ENCODE assay signal across 6 worm cellular contexts in genomic region chrII:9992474-9992873, ce11.
TF ChIP-seq lines count a peak whose summit lies in the region.

No protein-coding gene starts in this region.

TF ChIP-seq in whole organism, L1 larva, 84 proteins besides CTCF, POLR2A, EP300 and RAD21:
- no peak for TF ChIP-seq fkh-8 (tag; optimal IDR thresholded peaks at IDR 0.05; lab: Kevin White, UChicago)
- TF ChIP-seq hlh-17 (GFP tag; optimal IDR thresholded peaks at IDR 0.05; lab: Kevin White, UChicago; ENCODE audit: borderline replicate concordance), result no peak
- TF ChIP-seq lin-14 (GFP tag; optimal IDR thresholded peaks at IDR 0.05; lab: Kevin White, UChicago), result peak; percentile 67
- no peak for TF ChIP-seq isw-1 (GFP tag; IDR thresholded peaks at IDR 0.05; lab: Robert Waterston, UW)
- TF ChIP-seq unc-30 (tag; optimal IDR thresholded peaks at IDR 0.05; lab: Kevin White, UChicago), result no peak
- no peak for TF ChIP-seq mab-9 (GFP tag; IDR thresholded peaks at IDR 0.05; lab: Robert Waterston, UW)
- TF ChIP-seq ztf-11 (tag; optimal IDR thresholded peaks at IDR 0.05; lab: Kevin White, UChicago), result no peak
- TF ChIP-seq tbx-2 (tag; optimal IDR thresholded peaks at IDR 0.05; lab: Kevin White, UChicago), result peak; percentile 30
- no peak for TF ChIP-seq lin-35 (GFP tag; optimal IDR thresholded peaks at IDR 0.05; lab: Kevin White, UChicago)
- no peak for TF ChIP-seq lin-15B (tag; optimal IDR thresholded peaks at IDR 0.05; lab: Kevin White, UChicago)
- no peak for TF ChIP-seq pqm-1 (tag; optimal IDR thresholded peaks at IDR 0.05; lab: Kevin White, UChicago)
- no peak for TF ChIP-seq unc-86 (tag; optimal IDR thresholded peaks at IDR 0.05; lab: Kevin White, UChicago)
- peak; percentile 89 for TF ChIP-seq fkh-10 (GFP tag; optimal IDR thresholded peaks at IDR 0.05; lab: Kevin White, UChicago)

TF ChIP-seq in whole organism, L2 larva, 48 proteins besides CTCF, POLR2A, EP300 and RAD21:
- peak; percentile 22 for TF ChIP-seq sma-9 (GFP tag; optimal IDR thresholded peaks at IDR 0.05; lab: Kevin White, UChicago)
- TF ChIP-seq sma-9 (tag; optimal IDR thresholded peaks at IDR 0.05; lab: Kevin White, UChicago), result no peak
- TF ChIP-seq nhr-10 (tag; optimal IDR thresholded peaks at IDR 0.05; lab: Kevin White, UChicago), result no peak
- peak; percentile 38 for TF ChIP-seq F13H6.1 (tag; optimal IDR thresholded peaks at IDR 0.05; lab: Kevin White, UChicago)

TF ChIP-seq in whole organism, L3 larva, 47 proteins besides CTCF, POLR2A, EP300 and RAD21:
- peak; percentile 12 for TF ChIP-seq fkh-10 (GFP tag; optimal IDR thresholded peaks at IDR 0.05; lab: Kevin White, UChicago)
- TF ChIP-seq lin-39 (tag; optimal IDR thresholded peaks at IDR 0.05; lab: Kevin White, UChicago), result no peak

TF ChIP-seq in whole organism, L4 larva, 104 proteins besides CTCF, POLR2A, EP300 and RAD21:
- no peak for TF ChIP-seq nhr-25 (tag; optimal IDR thresholded peaks at IDR 0.05; lab: Kevin White, UChicago; ENCODE audit: borderline replicate concordance, insufficient read depth)
- TF ChIP-seq fkh-10 (GFP tag; optimal IDR thresholded peaks at IDR 0.05; lab: Kevin White, UChicago), result peak; percentile 7

TF ChIP-seq in whole organism, late embryonic, 69 proteins besides CTCF, POLR2A, EP300 and RAD21:
- TF ChIP-seq unc-42 (tag; optimal IDR thresholded peaks at IDR 0.05; lab: Kevin White, UChicago) (peak; percentile 49), ref-2 (tag; optimal IDR thresholded peaks at IDR 0.05; lab: Kevin White, UChicago) (no peak)
TF ChIP-seq in whole organism, late embryonic: peak in this region for 1.

TF ChIP-seq in whole organism, mixed stage, embryonic, 35 proteins besides CTCF, POLR2A, EP300 and RAD21:
- TF ChIP-seq ces-1 (GFP tag; optimal IDR thresholded peaks at IDR 0.05; lab: Kevin White, UChicago), result peak; percentile 59
- TF ChIP-seq M03D4.4 (tag; optimal IDR thresholded peaks at IDR 0.05; lab: Kevin White, UChicago), result no peak

Comparison
In these comparisons a context has a peak if more than half of its experiments do, and no peak if none do; other contexts are left out.
1. Of the 29 proteins assayed by ChIP-seq in both whole organism, L4 larva and whole organism, L1 larva: peak only in whole organism, L4 larva: none; only in whole organism, L1 larva: none; in both: fkh-10; in neither: 28.